Worm (Caenorhabditis elegans): ENCODE results near the gene T04G9.6.

DNA sequence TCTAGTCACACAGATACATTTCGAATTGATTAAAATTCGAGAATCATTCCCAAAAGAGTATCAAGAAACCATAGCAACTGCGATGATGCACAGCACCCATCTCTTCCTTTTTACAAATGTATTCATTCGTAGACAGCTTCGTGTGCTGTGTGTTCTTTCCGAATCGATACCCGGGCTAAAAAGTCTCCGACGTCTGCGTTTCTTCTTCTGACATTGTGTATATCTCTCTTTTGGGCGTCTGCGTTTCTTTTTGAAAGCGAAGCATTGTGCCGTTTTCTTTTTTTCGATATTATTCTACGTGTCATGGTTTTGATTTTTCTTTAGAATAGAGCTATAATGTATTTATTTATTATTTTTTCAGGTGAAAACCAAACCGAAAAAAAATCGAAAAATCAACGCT lies 3.2 kb upstream of the T04G9.6 start, which contains the start of gene attf-5:
- no peak for TF ChIP-seq ref-1 (GFP tag; conservative IDR thresholded peaks at IDR 0.05)
- TF ChIP-seq ztf-29 (GFP tag; IDR thresholded peaks at IDR 0.05), result no peak
- no peak for TF ChIP-seq med-1 (GFP tag; optimal IDR thresholded peaks at IDR 0.05; ENCODE audit: insufficient read depth)
- no peak for TF ChIP-seq flt-1 (GFP tag; IDR thresholded peaks at IDR 0.05)

Measured in whole organism, midembryonic.